Worm (Caenorhabditis elegans): Measurements from ENCODE around the gene ZK686.6.
A peak's percentile ranks its signal among the peaks of the same experiment; 100 is the strongest.

Gene ZK686.6

ce11 chrIII:7729062-7729461 lies 43.7 kb downstream of the ZK686.6 start:
- no peak for TF ChIP-seq nhr-2 (tag; optimal IDR thresholded peaks at IDR 0.05)
- no peak for TF ChIP-seq drap-1 (GFP tag; optimal IDR thresholded peaks at IDR 0.05)
- no peak for TF ChIP-seq nhr-237 (tag; optimal IDR thresholded peaks at IDR 0.05)

ce11 chrIII:7728494-7728893 lies 44.3 kb downstream of the ZK686.6 start:
- TF ChIP-seq pha-4 (tag; optimal IDR thresholded peaks at IDR 0.05) (peak; percentile 49), unc-120 (tag; optimal IDR thresholded peaks at IDR 0.05; ENCODE audit: poor library complexity, severe bottlenecking) (peak; percentile 74), nhr-28 (tag; optimal IDR thresholded peaks at IDR 0.05) (no peak), ceh-43 (GFP tag; optimal IDR thresholded peaks at IDR 0.05) (no peak), mab-5 (tag; optimal IDR thresholded peaks at IDR 0.05) (no peak), zip-8 (tag; optimal IDR thresholded peaks at IDR 0.05) (no peak), ztf-11 (tag; optimal IDR thresholded peaks at IDR 0.05) (no peak), bed-3 (GFP tag; optimal IDR thresholded peaks at IDR 0.05) (no peak), blmp-1 (tag; optimal IDR thresholded peaks at IDR 0.05) (peak; percentile 38), nhr-2 (tag; optimal IDR thresholded peaks at IDR 0.05) (no peak), sptf-1 (tag; optimal IDR thresholded peaks at IDR 0.05) (no peak), M03D4.4 (tag; optimal IDR thresholded peaks at IDR 0.05) (peak; percentile 33), nhr-76 (tag; optimal IDR thresholded peaks at IDR 0.05) (no peak), elt-1 (tag; optimal IDR thresholded peaks at IDR 0.05; ENCODE audit: borderline replicate concordance, insufficient read depth) (no peak), flh-1 (GFP tag; optimal IDR thresholded peaks at IDR 0.05) (no peak), drap-1 (GFP tag; optimal IDR thresholded peaks at IDR 0.05) (no peak), nhr-237 (tag; optimal IDR thresholded peaks at IDR 0.05) (no peak), cnd-1 (tag; optimal IDR thresholded peaks at IDR 0.05) (no peak), snpc-4 (tag; optimal IDR thresholded peaks at IDR 0.05) (no peak), tbx-8 (GFP tag; optimal IDR thresholded peaks at IDR 0.05) (no peak), mls-2 (tag; optimal IDR thresholded peaks at IDR 0.05) (no peak), sem-2 (GFP tag; optimal IDR thresholded peaks at IDR 0.05) (no peak), unc-62 (GFP tag; optimal IDR thresholded peaks at IDR 0.05) (peak; percentile 47), elt-3 (tag; optimal IDR thresholded peaks at IDR 0.05) (no peak), mep-1 (tag; optimal IDR thresholded peaks at IDR 0.05) (no peak), lin-13 (tag; optimal IDR thresholded peaks at IDR 0.05) (no peak), unc-39 (tag; optimal IDR thresholded peaks at IDR 0.05) (no peak), hlh-1 (tag; optimal IDR thresholded peaks at IDR 0.05) (peak; percentile 67), ham-2 (GFP tag; optimal IDR thresholded peaks at IDR 0.05) (no peak)

ce11 chrIII:7726500-7726899 lies 46.3 kb downstream of the ZK686.6 start:
- TF ChIP-seq ztf-11 (tag; optimal IDR thresholded peaks at IDR 0.05) (no peak), ceh-83 (GFP tag; optimal IDR thresholded peaks at IDR 0.05) (no peak), flh-1 (GFP tag; optimal IDR thresholded peaks at IDR 0.05) (no peak), unc-120 (tag; optimal IDR thresholded peaks at IDR 0.05; ENCODE audit: poor library complexity, severe bottlenecking) (no peak), nhr-12 (tag; optimal IDR thresholded peaks at IDR 0.05) (no peak), blmp-1 (tag; optimal IDR thresholded peaks at IDR 0.05) (no peak), unc-39 (tag; optimal IDR thresholded peaks at IDR 0.05) (no peak)

ce11 chrIII:7725483-7726250 lies 47.1 kb downstream of the ZK686.6 start:
- TF ChIP-seq blmp-1 (tag; optimal IDR thresholded peaks at IDR 0.05) (no peak), pha-4 (tag; optimal IDR thresholded peaks at IDR 0.05) (no peak), lin-13 (tag; optimal IDR thresholded peaks at IDR 0.05) (no peak), sptf-1 (tag; optimal IDR thresholded peaks at IDR 0.05) (no peak), elt-3 (tag; optimal IDR thresholded peaks at IDR 0.05) (no peak), nhr-2 (tag; optimal IDR thresholded peaks at IDR 0.05) (peak; percentile 56), ceh-39 (tag; optimal IDR thresholded peaks at IDR 0.05) (no peak), nhr-76 (tag; optimal IDR thresholded peaks at IDR 0.05) (no peak), hlh-1 (tag; optimal IDR thresholded peaks at IDR 0.05) (no peak), tbx-8 (GFP tag; optimal IDR thresholded peaks at IDR 0.05) (no peak), ces-1 (GFP tag; optimal IDR thresholded peaks at IDR 0.05) (peak; percentile 70), unc-120 (tag; optimal IDR thresholded peaks at IDR 0.05; ENCODE audit: poor library complexity, severe bottlenecking) (no peak), cnd-1 (tag; optimal IDR thresholded peaks at IDR 0.05) (no peak), lsy-2 (tag; optimal IDR thresholded peaks at IDR 0.05) (peak; percentile 27), nhr-237 (tag; optimal IDR thresholded peaks at IDR 0.05) (no peak), unc-62 (GFP tag; optimal IDR thresholded peaks at IDR 0.05) (no peak), unc-39 (tag; optimal IDR thresholded peaks at IDR 0.05) (no peak), ztf-11 (tag; optimal IDR thresholded peaks at IDR 0.05) (no peak), sem-2 (GFP tag; optimal IDR thresholded peaks at IDR 0.05) (no peak), drap-1 (GFP tag; optimal IDR thresholded peaks at IDR 0.05) (no peak), zip-8 (tag; optimal IDR thresholded peaks at IDR 0.05) (peak; percentile 25), flh-1 (GFP tag; optimal IDR thresholded peaks at IDR 0.05) (no peak), snpc-4 (tag; optimal IDR thresholded peaks at IDR 0.05) (no peak), ceh-83 (GFP tag; optimal IDR thresholded peaks at IDR 0.05) (no peak), elt-1 (tag; optimal IDR thresholded peaks at IDR 0.05; ENCODE audit: borderline replicate concordance, insufficient read depth) (no peak), nhr-28 (tag; optimal IDR thresholded peaks at IDR 0.05) (no peak), ceh-43 (GFP tag; optimal IDR thresholded peaks at IDR 0.05) (no peak), M03D4.4 (tag; optimal IDR thresholded peaks at IDR 0.05) (no peak), mep-1 (tag; optimal IDR thresholded peaks at IDR 0.05) (no peak), mab-5 (tag; optimal IDR thresholded peaks at IDR 0.05) (no peak), nhr-12 (tag; optimal IDR thresholded peaks at IDR 0.05) (no peak), bed-3 (GFP tag; optimal IDR thresholded peaks at IDR 0.05) (no peak)
